Worm (Caenorhabditis elegans): ENCODE measurements around the gene F35E8.6.

- no peak for TF ChIP-seq zag-1 (tag; optimal IDR thresholded peaks at IDR 0.05)
- no peak for TF ChIP-seq blmp-1 (tag; optimal IDR thresholded peaks at IDR 0.05; ENCODE audit: insufficient read depth)
- no peak for TF ChIP-seq nhr-77 (tag; optimal IDR thresholded peaks at IDR 0.05)
- no peak for TF ChIP-seq lin-13 (GFP tag; optimal IDR thresholded peaks at IDR 0.05)
- no peak for TF ChIP-seq alr-1 (tag; optimal IDR thresholded peaks at IDR 0.05)
- no peak for TF ChIP-seq nhr-10 (tag; optimal IDR thresholded peaks at IDR 0.05)
- no peak for TF ChIP-seq ZK546.5 (tag; optimal IDR thresholded peaks at IDR 0.05)
- no peak for TF ChIP-seq nhr-237 (tag; optimal IDR thresholded peaks at IDR 0.05)
- TF ChIP-seq nhr-12 (tag; optimal IDR thresholded peaks at IDR 0.05): no peak
- no peak for TF ChIP-seq ztf-1 (GFP tag; conservative IDR thresholded peaks at IDR 0.05)
- no peak for TF ChIP-seq unc-62 (GFP tag; optimal IDR thresholded peaks at IDR 0.05)
- no peak for TF ChIP-seq snpc-4 (tag; optimal IDR thresholded peaks at IDR 0.05)
- no peak for TF ChIP-seq lsy-2 (tag; optimal IDR thresholded peaks at IDR 0.05)
- TF ChIP-seq Y55F3AM.14 (GFP tag; optimal IDR thresholded peaks at IDR 0.05): no peak
These were observed 12.4 kb downstream of the F35E8.6 start, which contains the start of gene nhr-108 for ce11 chrV:15924307-15924706.

Measured in whole organism, L2 larva.